Worm (Caenorhabditis elegans) whole organism, early embryonic: Measurements from ENCODE around the gene C54F6.15.
"Not testable (repeated sequence)": the region's sequence is repeated elsewhere in the genome, so short reads cannot be mapped to it uniquely, and the experiment has no call there.

Source experiments
- B0310.2 ChIP-seq: sonication (generic microtip); optimal IDR thresholded peaks from 2 replicates; lab custom pipeline; 2016; ENCODE audit warnings: mild to moderate bottlenecking, missing genetic modification characterization, missing compliant biosample characterization
- F13C5.2 ChIP-seq: sonication (generic microtip); optimal IDR thresholded peaks from 2 replicates; lab custom pipeline; 2017; ENCODE audit warnings: mild to moderate bottlenecking, missing genetic modification characterization, inconsistent platforms, missing compliant biosample characterization
- aly-1 ChIP-seq: sonication (generic microtip); optimal IDR thresholded peaks from 2 replicates; lab custom pipeline; 2016; ENCODE audit warnings: missing genetic modification characterization, missing compliant biosample characterization
- ama-1 ChIP-seq: fragments of 150-350 bp; optimal IDR thresholded peaks from 2 replicates; lab custom pipeline; 2014
- ceh-13 ChIP-seq: fragments of 200-800 bp; sonication (Bioruptor generic); optimal IDR thresholded peaks from 2 replicates; lab custom pipeline; 2018; ENCODE audit warnings: mild to moderate bottlenecking, missing genetic modification characterization, missing compliant biosample characterization
- ceh-36 ChIP-seq: sonication (generic microtip); optimal IDR thresholded peaks from 2 replicates; lab custom pipeline; 2016; ENCODE audit warnings: missing genetic modification characterization, inconsistent platforms, missing compliant biosample characterization
- ets-7 ChIP-seq: sonication (generic microtip); optimal IDR thresholded peaks from 2 replicates; lab custom pipeline; 2016; ENCODE audit warnings: missing genotype, missing genetic modification characterization, missing compliant biosample characterization
- flt-1 ChIP-seq: fragments of 200-800 bp; sonication (Bioruptor generic); IDR thresholded peaks from 2 replicates; pipeline ENCODE4 v1.3.6; 2022; ENCODE audit warnings: missing genetic modification characterization, missing compliant biosample characterization
- hmbx-1 ChIP-seq: sonication (generic microtip); optimal IDR thresholded peaks from 2 replicates; lab custom pipeline; 2016; ENCODE audit warnings: mild to moderate bottlenecking, missing genetic modification characterization, missing compliant biosample characterization
- hmg-4 ChIP-seq: fragments of 200-800 bp; sonication (Bioruptor generic); optimal IDR thresholded peaks from 2 replicates; lab custom pipeline; 2018; ENCODE audit warnings: mild to moderate bottlenecking, missing genetic modification characterization, missing compliant biosample characterization
- hnd-1 ChIP-seq: sonication (generic microtip); optimal IDR thresholded peaks from 2 replicates; lab custom pipeline; 2016; ENCODE audit warnings: missing genetic modification characterization, missing compliant biosample characterization
- pes-1 ChIP-seq: fragments of 200-800 bp; sonication (Bioruptor generic); IDR thresholded peaks from 2 replicates; pipeline ENCODE4 v1.3.6; 2022; ENCODE audit warnings: missing genetic modification reagents, missing genetic modification characterization, missing compliant biosample characterization
- scrt-1 ChIP-seq: fragments of 200-800 bp; sonication (Bioruptor generic); IDR thresholded peaks from 2 replicates; pipeline ENCODE4 v1.3.6; 2022; ENCODE audit warnings: missing genetic modification characterization, missing compliant biosample characterization
- sea-1 ChIP-seq: fragments of 200-800 bp; sonication (Bioruptor generic); conservative IDR thresholded peaks from 2 replicates; pipeline ENCODE4 v1.3.6; 2022; ENCODE audit warnings: missing genetic modification characterization, missing compliant biosample characterization
- tbx-11 ChIP-seq: fragments of 200-800 bp; sonication (Bioruptor generic); IDR thresholded peaks from 2 replicates; pipeline ENCODE4 v1.3.6; 2022; ENCODE audit warnings: missing genetic modification characterization, missing compliant biosample characterization
- tbx-37 ChIP-seq: fragments of 200-800 bp; sonication (Bioruptor generic); conservative IDR thresholded peaks from 2 replicates; pipeline ENCODE4 v1.3.6; 2022; ENCODE audit warnings: missing genetic modification reagents, missing genetic modification characterization, missing compliant biosample characterization
- tra-4 ChIP-seq: sonication (generic microtip); optimal IDR thresholded peaks from 2 replicates; lab custom pipeline; 2017; ENCODE audit warnings: missing genetic modification characterization, missing compliant biosample characterization

Gene C54F6.15

DNA sequence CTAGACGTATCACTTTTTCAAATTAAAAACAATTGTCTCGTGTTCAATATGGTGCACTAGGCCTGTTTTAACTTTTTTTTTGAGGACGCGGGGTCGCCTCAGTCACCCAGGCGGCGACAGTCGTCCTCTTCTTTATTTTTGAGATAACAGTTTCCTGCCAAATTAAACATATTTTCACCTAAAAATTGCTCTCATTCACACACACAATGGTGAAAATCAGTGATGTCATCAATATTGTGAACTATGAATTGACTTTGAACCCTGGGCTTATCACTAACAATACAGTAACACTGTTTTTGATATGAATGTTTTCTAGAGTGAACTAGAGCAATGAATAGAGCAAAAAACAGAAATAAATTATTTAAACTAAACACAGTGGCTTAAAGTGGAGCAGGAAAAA lies 875 bp downstream of the C54F6.15 start:
- TF ChIP-seq flt-1 (GFP tag; lab: Robert Waterston, UW) (no peak), hmbx-1 (tag; lab: Kevin White, UChicago) (no peak), aly-1 (tag; lab: Kevin White, UChicago) (no peak), tbx-37 (no peak)

DNA sequence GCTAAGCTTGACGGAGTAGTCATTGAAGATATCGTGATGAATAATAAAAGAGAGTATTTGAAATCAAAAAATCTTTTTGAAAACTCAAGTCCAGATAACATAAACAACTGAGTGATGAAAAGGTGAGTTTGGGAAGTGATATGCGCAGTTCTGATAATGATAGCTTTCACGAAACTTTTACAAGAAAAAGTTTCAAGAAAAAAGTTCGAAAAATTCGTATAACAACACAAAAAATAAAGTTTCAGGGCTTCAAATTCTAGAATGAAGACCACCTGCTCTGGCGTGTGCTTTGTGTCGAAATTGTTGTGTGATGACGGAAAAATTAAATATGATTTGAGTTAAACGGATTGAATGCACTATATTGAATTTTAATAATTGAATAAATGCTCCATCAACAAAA lies 2.1 kb downstream of the C54F6.15 start, which contains the start of gene srb-19:
Gene srb-19 (minus strand): TSS at position 101 of the 400 bp plus-strand sequence.
- TF ChIP-seq F13C5.2 (tag; lab: Kevin White, UChicago), result no peak
- no peak for TF ChIP-seq scrt-1 (GFP tag; lab: Robert Waterston, UW)
- TF ChIP-seq sea-1 (GFP tag; lab: Robert Waterston, UW), result no peak
- no peak for TF ChIP-seq tbx-37
- TF ChIP-seq hmbx-1 (tag; lab: Kevin White, UChicago), result no peak
- TF ChIP-seq B0310.2 (tag; lab: Kevin White, UChicago), result no peak
- TF ChIP-seq tra-4 (tag; lab: Kevin White, UChicago), result no peak
- no peak for TF ChIP-seq ceh-13 (GFP tag; lab: Kevin White, UChicago)
- TF ChIP-seq tbx-11 (GFP tag; lab: Robert Waterston, UW), result no peak

DNA sequence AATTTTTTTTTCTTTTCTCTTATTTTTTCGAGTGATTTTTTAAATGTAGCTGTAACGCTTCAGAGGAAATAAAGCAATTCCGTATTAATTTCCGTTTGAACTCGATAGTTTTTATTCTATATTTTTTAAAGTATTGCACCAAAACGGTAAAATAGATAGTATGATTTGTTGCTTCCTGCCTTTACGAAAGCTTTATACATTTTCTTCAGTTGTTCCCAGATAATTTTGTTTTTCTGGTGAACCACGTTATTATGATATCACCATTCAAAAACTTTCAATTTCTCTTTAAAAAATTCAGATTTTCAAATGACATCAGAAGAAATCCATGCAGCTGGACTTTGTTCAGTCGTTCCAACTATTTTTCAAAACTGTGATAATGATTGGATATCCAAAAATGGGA lies 7.2 kb downstream of the C54F6.15 start, which contains the start of gene srb-18:
Gene srb-18 (plus strand): TSS at position 301 of the 400 bp plus-strand sequence.
- TF ChIP-seq ceh-13 (GFP tag; lab: Kevin White, UChicago) (no peak), ceh-36 (no peak), ama-1 (lab: Kevin White, UChicago) (no peak), hnd-1 (tag; lab: Kevin White, UChicago) (no peak), ets-7 (tag; lab: Kevin White, UChicago) (no peak)

DNA sequence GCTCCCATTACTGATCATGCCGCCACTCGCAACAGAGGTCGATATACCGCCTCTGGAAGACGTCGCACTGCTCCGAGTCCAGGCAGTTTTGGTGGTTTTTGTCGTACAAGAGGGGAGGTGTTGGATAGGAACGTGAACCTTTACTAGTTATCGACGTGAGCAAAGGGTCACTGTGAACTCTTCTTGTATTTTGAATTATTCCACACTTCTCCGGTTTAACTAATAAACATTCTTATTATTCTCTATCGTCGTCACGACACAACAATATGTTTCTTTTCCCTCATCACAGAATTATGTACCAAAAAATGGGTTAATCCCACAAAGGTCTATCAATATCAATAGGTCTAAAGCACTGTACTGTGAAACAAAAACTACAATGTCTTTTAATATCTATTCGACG lies 10.7 kb downstream of the C54F6.15 start, which contains the start of gene nhr-171:
Gene nhr-171 (plus strand): TSS at position 301 of the 400 bp plus-strand sequence.
- not testable (repeated sequence) for TF ChIP-seq tbx-37; scrt-1 (GFP tag; lab: Robert Waterston, UW); tbx-11 (GFP tag; lab: Robert Waterston, UW)

DNA sequence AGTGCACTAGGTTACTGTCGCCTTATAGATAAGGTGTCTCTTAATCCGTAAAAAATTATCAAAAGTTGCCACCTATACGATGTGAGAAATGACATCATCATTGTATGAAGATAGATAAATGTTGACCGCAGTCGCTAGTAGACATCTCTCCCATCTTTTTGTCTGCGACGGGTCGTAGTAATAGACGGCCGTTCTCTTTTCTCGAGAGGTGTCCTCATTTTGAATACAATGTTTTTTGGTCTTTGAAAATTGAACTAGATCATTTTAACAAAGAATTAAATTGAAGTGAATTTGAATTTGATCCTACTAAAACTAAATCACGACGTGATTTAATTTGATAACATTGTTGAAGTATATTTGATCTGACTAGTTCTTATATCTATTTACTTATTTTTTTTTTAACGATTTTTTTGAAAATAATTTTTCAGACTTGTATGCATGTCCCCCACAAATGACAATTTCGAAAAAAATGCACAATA lies 13.6 kb downstream of the C54F6.15 start, which contains the start of the genes str-31 and nhr-172:
Gene str-31 (minus strand): TSS at position 101 of the 479 bp plus-strand sequence.
Gene nhr-172 (plus strand): TSS at position 429 of the 479 bp plus-strand sequence.
- no peak for TF ChIP-seq tbx-37
- TF ChIP-seq B0310.2 (tag; lab: Kevin White, UChicago), result no peak
- TF ChIP-seq F13C5.2 (tag; lab: Kevin White, UChicago), result no peak
- no peak for TF ChIP-seq hnd-1 (tag; lab: Kevin White, UChicago)
- no peak for TF ChIP-seq aly-1 (tag; lab: Kevin White, UChicago)
- TF ChIP-seq scrt-1 (GFP tag; lab: Robert Waterston, UW), result no peak

DNA sequence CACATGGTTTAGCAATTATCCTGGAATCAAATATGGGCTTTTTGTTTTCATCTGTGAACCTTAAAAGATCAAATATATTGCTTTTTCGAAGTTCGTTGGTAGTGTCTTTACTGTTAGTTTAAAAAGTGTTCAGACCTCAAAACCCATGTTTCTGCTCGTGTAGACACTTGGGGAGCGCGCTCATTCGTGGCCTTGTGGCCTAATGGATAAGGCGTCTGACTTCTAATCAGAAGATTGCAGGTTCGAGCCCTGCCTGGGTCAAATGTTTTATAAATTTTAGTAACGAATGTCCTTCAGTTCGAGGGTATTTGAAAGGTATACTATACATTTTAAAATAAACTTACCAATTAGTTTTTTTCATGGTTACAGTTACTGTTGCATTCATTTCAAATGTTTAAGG lies 16.0 kb downstream of the C54F6.15 start:
- TF ChIP-seq tra-4 (tag; lab: Kevin White, UChicago) (no peak), flt-1 (GFP tag; lab: Robert Waterston, UW) (no peak), hnd-1 (tag; lab: Kevin White, UChicago) (no peak), sea-1 (GFP tag; lab: Robert Waterston, UW) (no peak)

DNA sequence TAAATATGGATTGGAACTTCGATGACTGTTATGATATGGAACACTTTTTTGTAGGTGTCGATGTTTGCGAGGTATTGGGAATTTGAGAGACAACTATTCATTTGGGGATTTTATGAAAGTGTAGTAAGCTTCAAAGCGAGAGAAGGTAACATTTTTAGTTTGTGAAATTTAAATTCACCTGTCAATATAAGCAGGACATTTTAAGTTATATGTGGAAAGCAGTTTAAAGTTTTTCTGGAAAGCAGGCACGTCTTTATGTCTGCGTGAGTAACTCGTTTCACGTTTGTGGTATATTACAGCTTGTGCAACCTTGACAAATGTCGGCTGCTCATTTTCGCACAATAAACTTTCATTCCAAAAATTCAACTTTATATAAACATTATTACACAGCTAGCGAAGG lies 17.9 kb downstream of the C54F6.15 start, which contains the start of gene srh-229:
Gene srh-229 (minus strand): TSS at position 101 of the 400 bp plus-strand sequence.
- TF ChIP-seq hmg-4 (GFP tag; lab: Kevin White, UChicago) (no peak), tbx-37 (no peak), hnd-1 (tag; lab: Kevin White, UChicago) (no peak), ets-7 (tag; lab: Kevin White, UChicago) (no peak), aly-1 (tag; lab: Kevin White, UChicago) (no peak), F13C5.2 (tag; lab: Kevin White, UChicago) (no peak), ceh-13 (GFP tag; lab: Kevin White, UChicago) (no peak), flt-1 (GFP tag; lab: Robert Waterston, UW) (no peak), tra-4 (tag; lab: Kevin White, UChicago) (no peak), pes-1 (GFP tag; lab: Robert Waterston, UW) (no peak), B0310.2 (tag; lab: Kevin White, UChicago) (no peak)

DNA sequence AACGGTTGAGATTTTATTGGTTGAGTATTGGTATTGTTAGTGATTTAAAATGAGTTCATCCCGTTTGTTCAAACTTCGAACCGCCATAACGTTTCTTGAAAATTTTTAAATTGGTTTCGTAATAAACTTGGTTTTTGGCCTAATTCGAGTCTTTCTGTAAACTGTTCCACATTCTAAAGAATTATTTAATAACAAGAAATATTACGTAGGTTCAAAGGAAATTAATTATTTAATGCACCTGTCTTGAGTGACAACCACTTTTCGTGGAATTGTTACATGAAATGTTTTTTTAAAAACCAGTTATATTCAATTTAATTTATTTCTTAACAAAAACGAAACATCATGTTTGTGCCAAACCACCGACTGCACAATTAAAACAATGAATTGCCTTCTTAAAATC lies 21.0 kb downstream of the C54F6.15 start:
- TF ChIP-seq ceh-36, result no peak
- no peak for TF ChIP-seq sea-1 (GFP tag; lab: Robert Waterston, UW)
- no peak for TF ChIP-seq hmbx-1 (tag; lab: Kevin White, UChicago)
- no peak for TF ChIP-seq hnd-1 (tag; lab: Kevin White, UChicago)
- TF ChIP-seq ceh-13 (GFP tag; lab: Kevin White, UChicago), result no peak
- TF ChIP-seq tbx-11 (GFP tag; lab: Robert Waterston, UW), result no peak
- no peak for TF ChIP-seq tra-4 (tag; lab: Kevin White, UChicago)
- no peak for TF ChIP-seq ama-1 (lab: Kevin White, UChicago)
- TF ChIP-seq F13C5.2 (tag; lab: Kevin White, UChicago), result no peak
- TF ChIP-seq scrt-1 (GFP tag; lab: Robert Waterston, UW), result no peak
- no peak for TF ChIP-seq pes-1 (GFP tag; lab: Robert Waterston, UW)
- TF ChIP-seq aly-1 (tag; lab: Kevin White, UChicago), result no peak
